Worm (Caenorhabditis elegans): Measurements from ENCODE around the gene T21D12.12.
A peak's percentile ranks its signal among the peaks of the same experiment; 100 is the strongest.

Gene T21D12.12

DNA sequence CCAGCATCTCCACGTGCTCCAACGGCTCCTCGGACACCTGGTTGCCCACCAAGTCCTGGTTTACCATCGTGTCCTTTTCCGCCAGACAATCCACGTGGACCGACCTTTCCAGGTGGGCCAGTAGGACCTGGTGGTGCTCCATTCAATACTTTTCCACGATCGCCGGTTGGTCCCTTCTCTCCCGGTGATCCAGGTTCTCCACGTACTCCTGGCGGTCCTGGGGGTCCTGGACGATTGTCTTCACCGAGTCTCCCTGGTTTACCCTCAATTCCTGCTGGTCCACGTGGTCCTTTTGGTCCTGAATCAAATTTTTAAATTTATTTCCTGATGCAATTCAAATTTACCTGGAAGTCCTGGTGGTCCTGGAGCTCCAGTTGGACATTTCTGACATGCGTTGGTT is 7.9 kb upstream of the T21D12.12 start:
- TF ChIP-seq ceh-16 (tag; optimal IDR thresholded peaks at IDR 0.05) (no peak), fkh-2 (tag; optimal IDR thresholded peaks at IDR 0.05) (no peak), skn-1 (tag; optimal IDR thresholded peaks at IDR 0.05) (no peak), pha-4 (tag; optimal IDR thresholded peaks at IDR 0.05) (no peak), nhr-237 (tag; optimal IDR thresholded peaks at IDR 0.05) (no peak), ceh-9 (tag; optimal IDR thresholded peaks at IDR 0.05) (no peak), zag-1 (tag; optimal IDR thresholded peaks at IDR 0.05) (no peak), mml-1 (tag; optimal IDR thresholded peaks at IDR 0.05) (no peak), tbx-2 (tag; optimal IDR thresholded peaks at IDR 0.05) (no peak), jun-1 (tag; optimal IDR thresholded peaks at IDR 0.05) (no peak), lin-39 (tag; optimal IDR thresholded peaks at IDR 0.05) (no peak), nhr-77 (tag; optimal IDR thresholded peaks at IDR 0.05) (no peak), elt-3 (tag; optimal IDR thresholded peaks at IDR 0.05) (no peak), pqm-1 (tag; optimal IDR thresholded peaks at IDR 0.05) (no peak), ztf-11 (tag; optimal IDR thresholded peaks at IDR 0.05) (no peak), lsy-12 (tag; optimal IDR thresholded peaks at IDR 0.05) (no peak), nhr-23 (tag; optimal IDR thresholded peaks at IDR 0.05) (no peak), nhr-11 (tag; optimal IDR thresholded peaks at IDR 0.05) (no peak), elt-1 (tag; optimal IDR thresholded peaks at IDR 0.05) (no peak), eor-1 (tag; optimal IDR thresholded peaks at IDR 0.05) (no peak)

DNA sequence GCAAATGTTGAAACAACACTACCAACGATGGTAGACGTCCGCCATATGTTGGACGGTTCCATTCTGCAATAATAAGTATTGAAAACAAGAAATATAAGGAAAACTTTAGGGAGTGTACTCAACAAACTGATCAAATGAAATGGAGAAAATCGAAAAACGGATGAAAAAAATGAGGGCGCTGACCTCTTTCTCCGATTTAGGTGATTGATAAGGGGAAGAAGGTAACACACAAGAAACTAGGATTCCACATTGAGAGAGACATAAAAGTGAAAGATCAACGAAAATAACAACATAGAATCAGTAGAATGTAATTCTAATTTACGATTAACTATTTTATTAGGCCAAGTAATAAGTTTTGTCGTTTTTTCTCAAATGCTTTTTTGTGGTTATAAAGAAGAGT is 7.1 kb upstream of the T21D12.12 start, which contains the start of gene dpy-9:
Gene dpy-9, minus strand, starts transcription at position 63 of the 400 bp plus-strand sequence.
- TF ChIP-seq hmg-11 (tag; optimal IDR thresholded peaks at IDR 0.05) (no peak), nhr-23 (tag; optimal IDR thresholded peaks at IDR 0.05) (peak; percentile 92)

DNA sequence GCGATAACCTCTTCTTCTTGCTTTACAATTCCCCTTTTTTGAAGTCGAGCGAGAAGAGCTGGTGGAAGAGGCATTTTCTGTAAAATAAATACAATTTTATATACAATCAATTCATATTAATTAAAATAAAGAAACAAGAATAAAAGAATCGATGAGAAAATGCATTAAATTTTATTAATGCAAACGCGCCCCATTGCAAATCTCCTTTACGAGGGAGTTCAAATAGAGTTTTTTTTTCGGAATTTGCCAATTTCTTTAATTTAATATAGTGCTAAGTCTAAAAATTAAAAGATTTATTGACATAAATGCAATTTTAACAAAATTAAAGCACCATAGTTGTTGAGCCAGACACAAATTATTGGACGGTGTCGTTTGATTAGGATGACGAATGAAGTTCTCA is 4.6 kb upstream of the T21D12.12 start, which contains the start of gene pqbp-1.1:
Gene pqbp-1.1, minus strand, starts transcription at position 77 of the 400 bp plus-strand sequence.
- TF ChIP-seq snpc-4 (tag; optimal IDR thresholded peaks at IDR 0.05): peak; percentile 37
- peak; percentile 61 for TF ChIP-seq ceh-28 (tag; optimal IDR thresholded peaks at IDR 0.05)
- peak; percentile 43 for TF ChIP-seq nfya-1 (tag; optimal IDR thresholded peaks at IDR 0.05; ENCODE audit: insufficient read depth)
- TF ChIP-seq pha-4 (tag; optimal IDR thresholded peaks at IDR 0.05): peak; percentile 85
- TF ChIP-seq nhr-237 (tag; optimal IDR thresholded peaks at IDR 0.05): no peak
- TF ChIP-seq nhr-23 (tag; optimal IDR thresholded peaks at IDR 0.05): peak; percentile 46
- TF ChIP-seq unc-62 (GFP tag; optimal IDR thresholded peaks at IDR 0.05): no peak
- no peak for TF ChIP-seq egl-5 (tag; optimal IDR thresholded peaks at IDR 0.05)
- peak; percentile 68 for TF ChIP-seq lin-15B (tag; optimal IDR thresholded peaks at IDR 0.05)
- no peak for TF ChIP-seq R02D3.7 (tag; optimal IDR thresholded peaks at IDR 0.05)

DNA sequence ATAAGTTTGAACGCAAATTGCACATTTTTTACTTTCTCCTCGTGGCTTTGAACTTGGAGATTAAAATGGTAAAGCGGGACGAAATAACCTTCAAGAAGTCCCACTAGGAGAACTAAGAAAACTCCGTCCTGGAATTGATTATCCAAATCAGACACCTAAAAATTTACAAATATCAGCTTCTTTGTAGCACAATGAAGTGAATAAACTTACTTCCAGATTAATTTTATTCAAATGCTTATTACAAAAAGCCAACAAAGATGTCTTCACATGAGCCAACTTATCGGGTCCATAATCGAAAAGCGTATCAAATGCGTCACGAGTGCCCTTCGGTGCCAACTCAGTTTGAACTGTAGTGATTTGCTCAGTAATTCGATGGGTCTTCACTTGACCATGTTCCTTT is 3.8 kb upstream of the T21D12.12 start:
- no peak for TF ChIP-seq lsy-12 (tag; optimal IDR thresholded peaks at IDR 0.05)
- no peak for TF ChIP-seq ZK546.5 (tag; optimal IDR thresholded peaks at IDR 0.05)
- TF ChIP-seq nhr-12 (tag; optimal IDR thresholded peaks at IDR 0.05): no peak
- no peak for TF ChIP-seq mml-1 (tag; optimal IDR thresholded peaks at IDR 0.05)
- TF ChIP-seq ceh-82 (tag; optimal IDR thresholded peaks at IDR 0.05): no peak
- no peak for TF ChIP-seq R02D3.7 (tag; optimal IDR thresholded peaks at IDR 0.05)
- TF ChIP-seq pha-4 (tag; optimal IDR thresholded peaks at IDR 0.05): no peak
- TF ChIP-seq nhr-11 (tag; optimal IDR thresholded peaks at IDR 0.05): no peak
- no peak for TF ChIP-seq unc-62 (GFP tag; optimal IDR thresholded peaks at IDR 0.05)
- TF ChIP-seq ceh-16 (tag; optimal IDR thresholded peaks at IDR 0.05): no peak

DNA sequence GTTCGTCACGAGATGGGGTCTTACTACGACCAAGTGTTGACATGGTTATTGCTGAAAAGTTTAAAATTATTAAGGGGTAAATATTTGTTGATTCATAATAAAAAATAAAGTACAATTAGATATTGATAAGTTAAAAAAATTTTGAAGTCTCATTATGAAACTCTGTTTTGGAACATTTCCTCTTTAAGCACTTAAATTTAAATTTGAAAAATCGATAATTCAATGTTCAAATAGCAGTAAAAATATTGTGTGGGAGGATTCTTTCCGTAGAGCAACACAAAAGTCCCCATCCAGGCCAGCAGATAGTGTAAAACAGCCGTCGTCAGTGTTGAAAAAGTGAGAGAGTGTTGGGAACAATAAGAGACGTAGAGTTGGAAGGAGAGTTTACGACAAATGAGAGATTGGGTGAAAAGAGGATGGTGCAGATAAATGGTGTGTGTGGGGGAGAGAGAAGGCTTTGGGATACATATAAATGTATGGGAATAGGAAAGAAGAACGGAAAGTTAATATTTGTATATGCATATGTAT is 2.0 kb upstream of the T21D12.12 start, which contains the start of gene pat-6:
Gene pat-6, minus strand, starts transcription at position 51 of the 528 bp plus-strand sequence.
- TF ChIP-seq ceh-9 (tag; optimal IDR thresholded peaks at IDR 0.05): no peak
- TF ChIP-seq lin-15B (tag; optimal IDR thresholded peaks at IDR 0.05): peak; percentile 38
- no peak for TF ChIP-seq eor-1 (tag; optimal IDR thresholded peaks at IDR 0.05)
- peak; percentile 51 for TF ChIP-seq ceh-28 (tag; optimal IDR thresholded peaks at IDR 0.05)
- TF ChIP-seq nhr-11 (tag; optimal IDR thresholded peaks at IDR 0.05): no peak
- TF ChIP-seq unc-62 (GFP tag; optimal IDR thresholded peaks at IDR 0.05): no peak
- no peak for TF ChIP-seq lin-39 (tag; optimal IDR thresholded peaks at IDR 0.05)
- TF ChIP-seq daf-12 (tag; optimal IDR thresholded peaks at IDR 0.05): no peak
- TF ChIP-seq sea-2 (GFP tag; optimal IDR thresholded peaks at IDR 0.05): no peak
- TF ChIP-seq lsy-12 (tag; optimal IDR thresholded peaks at IDR 0.05): no peak
- no peak for TF ChIP-seq nhr-12 (tag; optimal IDR thresholded peaks at IDR 0.05)
- no peak for TF ChIP-seq nhr-28 (tag; optimal IDR thresholded peaks at IDR 0.05)
- TF ChIP-seq mml-1 (tag; optimal IDR thresholded peaks at IDR 0.05): no peak
- TF ChIP-seq elt-1 (tag; optimal IDR thresholded peaks at IDR 0.05): no peak
- no peak for TF ChIP-seq egl-27 (tag; optimal IDR thresholded peaks at IDR 0.05)
- TF ChIP-seq hmg-11 (tag; optimal IDR thresholded peaks at IDR 0.05): peak; percentile 84
- peak; percentile 52 for TF ChIP-seq nfya-1 (tag; optimal IDR thresholded peaks at IDR 0.05; ENCODE audit: insufficient read depth)
- no peak for TF ChIP-seq tbx-2 (tag; optimal IDR thresholded peaks at IDR 0.05)
- TF ChIP-seq elt-3 (tag; optimal IDR thresholded peaks at IDR 0.05): no peak
- TF ChIP-seq ceh-82 (tag; optimal IDR thresholded peaks at IDR 0.05): no peak
- TF ChIP-seq fkh-2 (tag; optimal IDR thresholded peaks at IDR 0.05): no peak
- no peak for TF ChIP-seq jun-1 (tag; optimal IDR thresholded peaks at IDR 0.05)
- TF ChIP-seq R02D3.7 (tag; optimal IDR thresholded peaks at IDR 0.05): no peak
- TF ChIP-seq nhr-43 (tag; optimal IDR thresholded peaks at IDR 0.05; ENCODE audit: poor library complexity, severe bottlenecking): no peak
- TF ChIP-seq pha-4 (tag; optimal IDR thresholded peaks at IDR 0.05): peak; percentile 26
- TF ChIP-seq nhr-77 (tag; optimal IDR thresholded peaks at IDR 0.05): no peak
- TF ChIP-seq ama-1 (optimal IDR thresholded peaks at IDR 0.05): no peak
- TF ChIP-seq ztf-4 (tag; optimal IDR thresholded peaks at IDR 0.05): no peak
- no peak for TF ChIP-seq unc-39 (tag; optimal IDR thresholded peaks at IDR 0.05)
- TF ChIP-seq mdl-1 (tag; optimal IDR thresholded peaks at IDR 0.05): no peak
